Worm (Caenorhabditis elegans): ENCODE results near the gene W03G11.2.

DNA sequence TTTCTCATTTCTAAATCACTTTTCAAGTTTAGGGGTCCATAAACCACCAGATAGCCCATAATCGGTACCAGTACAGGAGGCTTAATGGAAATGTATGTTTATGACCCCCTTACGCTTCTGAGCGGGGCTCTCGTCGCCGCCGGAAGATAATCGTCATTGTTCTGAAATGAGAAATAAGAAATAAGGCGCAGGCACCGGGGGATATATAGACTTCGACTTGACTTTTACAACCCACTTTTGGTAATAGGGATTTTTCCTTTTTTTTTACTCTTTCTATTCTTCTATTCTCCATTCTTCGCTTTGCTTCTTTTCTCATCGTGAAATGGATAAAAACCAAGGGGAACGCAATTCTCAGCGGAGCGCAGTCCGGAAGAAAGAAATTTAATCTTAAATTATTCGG is 13.2 kb downstream of the W03G11.2 start:
- TF ChIP-seq R02D3.7 (tag; optimal IDR thresholded peaks at IDR 0.05) (no peak), nhr-6 (tag; optimal IDR thresholded peaks at IDR 0.05) (no peak), snpc-4 (tag; optimal IDR thresholded peaks at IDR 0.05) (no peak), lin-39 (tag; optimal IDR thresholded peaks at IDR 0.05) (no peak), ama-1 (optimal IDR thresholded peaks at IDR 0.05) (no peak), elt-1 (tag; optimal IDR thresholded peaks at IDR 0.05) (no peak), F13H6.1 (tag; optimal IDR thresholded peaks at IDR 0.05) (no peak), nhr-21 (tag; optimal IDR thresholded peaks at IDR 0.05) (no peak), ZK546.5 (tag; optimal IDR thresholded peaks at IDR 0.05) (no peak)

Data from whole organism, L2 larva.